Worm (Caenorhabditis elegans) whole organism, mixed stage, embryonic: ENCODE measurements around the gene dos-1.
A peak's percentile ranks its signal among the peaks of the same experiment; 100 is the strongest.

Source experiments
- nhr-28 ChIP-seq: fragments of 150-350 bp; optimal IDR thresholded peaks from 2 replicates; lab custom pipeline; 2014; ENCODE audit warnings: missing biosample characterization, missing genetic modification characterization
- sem-2 ChIP-seq: fragments of 200-800 bp; sonication (Bioruptor generic); optimal IDR thresholded peaks from 2 replicates; lab custom pipeline; 2018; ENCODE audit warnings: mild to moderate bottlenecking, missing genetic modification characterization, missing compliant biosample characterization
- unc-39 ChIP-seq: fragments of 150-350 bp; optimal IDR thresholded peaks from 2 replicates; lab custom pipeline; 2014; ENCODE audit warnings: missing biosample characterization, missing genetic modification characterization
- unc-62 ChIP-seq: fragments of 150-350 bp; optimal IDR thresholded peaks from 2 replicates; lab custom pipeline; 2014; ENCODE audit warnings: missing biosample characterization, missing genetic modification reagents, missing genetic modification characterization
- zip-8 ChIP-seq: fragments of 150-350 bp; optimal IDR thresholded peaks from 2 replicates; lab custom pipeline; 2014; ENCODE audit warnings: missing biosample characterization, missing genetic modification characterization

- TF ChIP-seq sem-2 (GFP tag; lab: Kevin White, UChicago), result no peak
- peak; percentile 5 for TF ChIP-seq unc-62 (GFP tag; lab: Kevin White, UChicago)
- TF ChIP-seq nhr-28 (tag; lab: Kevin White, UChicago), result no peak
- no peak for TF ChIP-seq zip-8 (tag; lab: Kevin White, UChicago)
- no peak for TF ChIP-seq unc-39
Observed at ce11 chrIII:9151782-9152181, 48.0 kb downstream of the dos-1 start.
